Worm (Caenorhabditis elegans) whole organism, midembryonic: ENCODE data around the gene K02B2.6.

Experiments used
- T22C8.4 ChIP-seq: fragments of 200-800 bp; sonication (Bioruptor generic); IDR thresholded peaks from 2 replicates; pipeline ENCODE4 v1.3.6; 2022; ENCODE audit warnings: missing genetic modification characterization, missing compliant biosample characterization
- flt-1 ChIP-seq: fragments of 200-800 bp; sonication (Bioruptor generic); IDR thresholded peaks from 2 replicates; pipeline ENCODE4 v1.3.6; 2022; ENCODE audit warnings: missing genetic modification characterization, missing compliant biosample characterization
- klf-2 ChIP-seq: fragments of 200-800 bp; sonication (Bioruptor generic); conservative IDR thresholded peaks from 2 replicates; pipeline ENCODE4 v1.3.6; 2022; ENCODE audit warnings: missing genetic modification reagents, missing genetic modification characterization, missing compliant biosample characterization
- med-1 ChIP-seq: sonication (generic microtip); optimal IDR thresholded peaks from 2 replicates; lab custom pipeline; 2017; ENCODE audit warnings: missing genetic modification characterization, mild to moderate bottlenecking, missing compliant biosample characterization, antibody characterized with exemption, missing genetic modification reagents; ENCODE audit not compliant: insufficient read depth
- tab-1 ChIP-seq: fragments of 200-800 bp; sonication (Bioruptor generic); IDR thresholded peaks from 2 replicates; pipeline ENCODE4 v1.3.6; 2022; ENCODE audit warnings: missing genetic modification characterization, missing compliant biosample characterization
- ztf-23 ChIP-seq: fragments of 200-800 bp; sonication (Bioruptor generic); IDR thresholded peaks from 2 replicates; pipeline ENCODE4 v1.3.6; 2022; ENCODE audit warnings: missing genetic modification reagents, missing genetic modification characterization, missing compliant biosample characterization
- ztf-29 ChIP-seq: fragments of 200-800 bp; sonication (Bioruptor generic); IDR thresholded peaks from 2 replicates; pipeline ENCODE4 v1.3.6; 2022; ENCODE audit warnings: missing genetic modification reagents, missing genetic modification characterization, missing compliant biosample characterization

DNA sequence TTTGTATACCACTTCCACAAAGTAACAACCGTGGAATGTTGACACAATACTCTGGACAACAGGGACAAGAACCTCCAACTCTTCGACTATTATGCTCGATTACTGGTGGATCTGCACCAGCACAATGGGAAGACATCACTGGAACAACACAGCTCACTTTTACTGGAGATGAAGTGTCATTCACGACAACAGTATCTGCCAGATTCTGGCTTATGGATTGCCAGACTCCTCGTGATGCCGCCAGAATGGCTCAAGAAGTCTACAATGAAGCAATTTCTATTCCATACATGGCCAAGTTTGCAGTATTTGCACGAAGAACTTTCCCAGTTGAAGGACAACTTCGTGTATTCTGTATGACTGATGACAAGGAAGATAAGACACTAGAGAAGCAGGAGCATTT is 21.1 kb upstream of the K02B2.6 start:
- no peak for TF ChIP-seq med-1
- TF ChIP-seq ztf-23 (GFP tag; lab: Robert Waterston, UW): no peak
- TF ChIP-seq klf-2 (GFP tag; lab: Robert Waterston, UW): no peak
- no peak for TF ChIP-seq T22C8.4 (GFP tag; lab: Robert Waterston, UW)
- no peak for TF ChIP-seq ztf-29 (GFP tag; lab: Robert Waterston, UW)
- no peak for TF ChIP-seq flt-1 (GFP tag; lab: Robert Waterston, UW)
- no peak for TF ChIP-seq tab-1 (GFP tag; lab: Robert Waterston, UW)
